Worm (Caenorhabditis elegans) whole organism, L2 larva: ENCODE results near the gene C38C6.3.

Source experiments
- C34F6.9 ChIP-seq: fragments of 150-350 bp; optimal IDR thresholded peaks from 2 replicates; lab custom pipeline; 2014; ENCODE audit warnings: missing biosample characterization, missing genetic modification characterization
- R02D3.7 ChIP-seq: fragments of 150-350 bp; optimal IDR thresholded peaks from 2 replicates; lab custom pipeline; 2014; ENCODE audit warnings: missing biosample characterization, missing genetic modification characterization
- ZK546.5 ChIP-seq: sonication (generic microtip); optimal IDR thresholded peaks from 2 replicates; lab custom pipeline; 2017; ENCODE audit warnings: missing biosample characterization, missing genetic modification characterization
- aly-2 ChIP-seq: fragments of 150-350 bp; optimal IDR thresholded peaks from 2 replicates; lab custom pipeline; 2014; ENCODE audit warnings: missing biosample characterization, missing genetic modification characterization
- ama-1 ChIP-seq: fragments of 150-350 bp; optimal IDR thresholded peaks from 2 replicates; lab custom pipeline; 2018; ENCODE audit warnings: inconsistent platforms
- blmp-1 ChIP-seq: sonication (generic microtip); optimal IDR thresholded peaks from 2 replicates; lab custom pipeline; 2017; ENCODE audit warnings: missing genetic modification characterization, mild to moderate bottlenecking, missing compliant biosample characterization, antibody characterized with exemption, moderate library complexity; ENCODE audit not compliant: insufficient read depth
- ceh-82 ChIP-seq: fragments of 150-350 bp; optimal IDR thresholded peaks from 2 replicates; lab custom pipeline; 2014; ENCODE audit warnings: missing biosample characterization, missing genetic modification characterization
- crh-2 ChIP-seq: sonication (generic microtip); optimal IDR thresholded peaks from 2 replicates; lab custom pipeline; 2017; ENCODE audit warnings: missing biosample characterization, missing genetic modification characterization
- dmd-4 ChIP-seq: sonication (generic microtip); optimal IDR thresholded peaks from 2 replicates; lab custom pipeline; 2017; ENCODE audit warnings: missing biosample characterization, missing genetic modification characterization
- elt-1 ChIP-seq: fragments of 150-350 bp; optimal IDR thresholded peaks from 2 replicates; lab custom pipeline; 2014; ENCODE audit warnings: missing biosample characterization, missing genetic modification characterization
- fos-1 ChIP-seq: fragments of 150-350 bp; optimal IDR thresholded peaks from 2 replicates; lab custom pipeline; 2014; ENCODE audit warnings: missing biosample characterization, missing genetic modification characterization
- lin-11 ChIP-seq: fragments of 150-350 bp; sonication (generic microtip); optimal IDR thresholded peaks from 2 replicates; lab custom pipeline; 2014; ENCODE audit warnings: missing biosample characterization, missing genetic modification characterization, inconsistent platforms, mixed read lengths
- lin-13 ChIP-seq: fragments of 150-350 bp; optimal IDR thresholded peaks from 2 replicates; lab custom pipeline; 2014; ENCODE audit warnings: missing biosample characterization, missing genetic modification reagents, missing genetic modification characterization
- lin-39 ChIP-seq: fragments of 150-350 bp; optimal IDR thresholded peaks from 2 replicates; lab custom pipeline; 2014; ENCODE audit warnings: missing biosample characterization, missing genetic modification reagents, missing genetic modification characterization
- lsy-2 ChIP-seq, 2 experiments: fragments of 150-350 bp in 1 of 2; sonication (generic microtip) in 1 of 2; optimal IDR thresholded peaks; 2 replicates each; lab custom pipeline; 2014 to 2017; ENCODE audit warnings: missing biosample characterization in 2 of 2, missing genetic modification characterization in 2 of 2
- mab-5 ChIP-seq: fragments of 150-350 bp; optimal IDR thresholded peaks from 2 replicates; lab custom pipeline; 2014; ENCODE audit warnings: missing biosample characterization, missing genetic modification characterization
- mdl-1 ChIP-seq, 2 experiments: fragments of 150-350 bp in 1 of 2; sonication (generic microtip) in 1 of 2; optimal IDR thresholded peaks; 2 replicates each; lab custom pipeline; 2017; ENCODE audit warnings: missing biosample characterization in 2 of 2, missing genetic modification characterization in 2 of 2
- nhr-10 ChIP-seq: sonication (generic microtip); optimal IDR thresholded peaks from 2 replicates; lab custom pipeline; 2017; ENCODE audit warnings: missing biosample characterization, missing genetic modification characterization
- nhr-12 ChIP-seq: fragments of 150-350 bp; optimal IDR thresholded peaks from 2 replicates; lab custom pipeline; 2014; ENCODE audit warnings: missing biosample characterization, missing genetic modification characterization
- nhr-129 ChIP-seq: fragments of 150-350 bp; optimal IDR thresholded peaks from 2 replicates; lab custom pipeline; 2014; ENCODE audit warnings: missing biosample characterization, missing genetic modification characterization
- nhr-21 ChIP-seq: fragments of 150-350 bp; optimal IDR thresholded peaks from 2 replicates; lab custom pipeline; 2014; ENCODE audit warnings: missing biosample characterization, missing genetic modification characterization
- nhr-23 ChIP-seq: fragments of 150-350 bp; optimal IDR thresholded peaks from 2 replicates; lab custom pipeline; 2014; ENCODE audit warnings: missing biosample characterization, missing genetic modification reagents, missing genetic modification characterization
- nhr-237 ChIP-seq: fragments of 150-350 bp; optimal IDR thresholded peaks from 2 replicates; lab custom pipeline; 2014; ENCODE audit warnings: missing biosample characterization, missing genetic modification characterization
- nhr-25 ChIP-seq: fragments of 150-350 bp; sonication (generic microtip); optimal IDR thresholded peaks from 3 replicates; lab custom pipeline; 2014; ENCODE audit warnings: missing biosample characterization, missing genetic modification characterization
- nhr-6 ChIP-seq: fragments of 150-350 bp; optimal IDR thresholded peaks from 2 replicates; lab custom pipeline; 2014; ENCODE audit warnings: missing biosample characterization, missing genetic modification characterization
- sma-9 ChIP-seq, 2 experiments: fragments of 150-350 bp in 1 of 2; sonication (generic microtip) in 1 of 2; optimal IDR thresholded peaks; 2 replicates each; lab custom pipeline; 2014 to 2016; ENCODE audit warnings: missing genetic modification characterization in 2 of 2, mild to moderate bottlenecking in 1 of 2, missing biosample characterization in 1 of 2, missing compliant biosample characterization in 1 of 2, missing genetic modification reagents in 1 of 2, moderate library complexity in 1 of 2
- snpc-4 ChIP-seq: fragments of 150-350 bp; optimal IDR thresholded peaks from 2 replicates; lab custom pipeline; 2014; ENCODE audit warnings: missing biosample characterization, missing genetic modification characterization
- unc-39 ChIP-seq: fragments of 150-350 bp; optimal IDR thresholded peaks from 2 replicates; lab custom pipeline; 2014; ENCODE audit warnings: missing biosample characterization, missing genetic modification characterization
- unc-62 ChIP-seq: fragments of 150-350 bp; optimal IDR thresholded peaks from 2 replicates; lab custom pipeline; 2014; ENCODE audit warnings: missing biosample characterization, missing genetic modification reagents, missing genetic modification characterization
- zag-1 ChIP-seq: fragments of 150-350 bp; optimal IDR thresholded peaks from 2 replicates; lab custom pipeline; 2014; ENCODE audit warnings: missing biosample characterization, missing genetic modification characterization
- ztf-1 ChIP-seq: fragments of 200-800 bp; sonication (Bioruptor generic); conservative IDR thresholded peaks from 2 replicates; pipeline ENCODE4 v1.3.6; 2022; ENCODE audit warnings: missing genetic modification characterization, missing compliant biosample characterization
- ztf-4 ChIP-seq: fragments of 150-350 bp; optimal IDR thresholded peaks from 2 replicates; lab custom pipeline; 2014; ENCODE audit warnings: missing biosample characterization, missing genetic modification characterization

C38C6.3 gene

DNA sequence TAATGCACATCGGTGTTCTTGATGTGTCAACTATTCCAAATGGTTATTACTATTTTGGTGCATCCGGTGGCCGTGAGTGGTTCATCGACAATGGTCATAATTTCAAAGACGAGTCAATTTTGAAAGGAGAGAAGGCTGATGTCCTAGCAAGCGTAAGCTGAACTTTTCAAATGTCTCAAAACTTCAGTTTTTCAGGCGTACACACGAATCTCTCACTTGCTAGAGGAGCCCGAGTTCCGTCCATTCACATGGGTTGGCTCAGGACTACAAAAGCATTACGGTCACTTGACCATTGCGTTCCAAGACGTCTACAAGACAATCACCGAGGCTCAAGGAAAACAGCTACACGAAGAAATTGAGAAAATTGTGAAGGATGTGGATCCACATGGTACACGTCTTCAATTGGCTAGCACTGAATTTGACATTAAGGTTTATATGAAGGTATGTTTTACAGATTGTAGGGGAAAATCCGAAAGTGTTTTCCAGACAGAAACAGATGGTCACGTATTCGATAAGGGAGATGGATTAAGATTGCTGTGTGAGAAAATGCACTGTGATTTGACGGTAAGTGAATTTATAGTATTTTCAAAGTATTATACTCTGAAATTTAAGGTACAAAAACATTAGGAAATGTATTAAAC is 23.5 kb upstream of the C38C6.3 start:
- peak; percentile 1 for TF ChIP-seq ama-1
- TF ChIP-seq ztf-1 (GFP tag; lab: Robert Waterston, UW), result no peak

DNA sequence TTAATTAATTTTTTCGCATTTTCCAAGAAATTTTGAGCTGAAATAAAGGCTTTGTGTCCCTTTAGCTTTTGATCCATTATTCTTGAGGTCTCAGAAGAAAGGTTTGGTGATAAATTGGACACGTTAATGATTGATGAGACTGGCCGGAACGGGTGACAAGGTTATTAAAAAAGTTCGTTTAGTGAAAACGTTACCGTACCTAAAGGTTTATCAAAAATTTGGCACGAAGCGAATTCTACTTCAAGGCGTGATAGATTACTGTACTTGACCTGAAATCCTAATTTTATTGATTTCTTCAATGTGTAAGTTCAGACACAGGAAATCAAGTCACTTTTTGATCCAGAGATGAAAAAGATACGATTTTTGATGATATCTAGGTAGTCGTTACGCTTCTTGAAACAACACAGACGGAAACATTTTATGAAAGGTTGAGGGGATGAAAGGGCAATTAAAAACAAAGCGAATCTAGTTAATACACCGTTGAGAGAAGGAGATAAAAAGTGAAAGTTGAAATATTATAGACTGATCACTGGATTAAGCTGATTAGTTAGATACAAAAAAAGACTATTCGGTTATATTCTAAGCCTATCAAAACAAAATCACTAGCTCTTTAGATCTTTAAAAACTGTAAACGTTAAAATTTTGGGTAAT is 22.3 kb upstream of the C38C6.3 start:
- no peak for TF ChIP-seq elt-1 (tag; lab: Kevin White, UChicago)
- no peak for TF ChIP-seq unc-39 (tag; lab: Kevin White, UChicago)
- no peak for TF ChIP-seq zag-1 (tag; lab: Kevin White, UChicago)
- TF ChIP-seq blmp-1 (tag; lab: Kevin White, UChicago), result peak; percentile 60
- TF ChIP-seq lin-13 (GFP tag; lab: Kevin White, UChicago), result no peak
- TF ChIP-seq lsy-2 (tag; optimal IDR thresholded peaks at IDR 0.05; lab: Kevin White, UChicago), result peak in 1 of 2 experiments; percentile 7
- peak; percentile 24 for TF ChIP-seq nhr-21 (tag; lab: Kevin White, UChicago)
- TF ChIP-seq nhr-25 (tag; lab: Kevin White, UChicago), result no peak
- peak; percentile 2 for TF ChIP-seq nhr-129 (tag; lab: Kevin White, UChicago)
- TF ChIP-seq ama-1, result peak; percentile 67
- no peak for TF ChIP-seq fos-1 (tag; lab: Kevin White, UChicago)
- TF ChIP-seq mdl-1 (tag; optimal IDR thresholded peaks at IDR 0.05; lab: Kevin White, UChicago), result no peak

- no peak for TF ChIP-seq lin-39 (tag; lab: Kevin White, UChicago)
- no peak for TF ChIP-seq ceh-82 (tag; lab: Kevin White, UChicago)
- no peak for TF ChIP-seq nhr-25 (tag; lab: Kevin White, UChicago)
- TF ChIP-seq nhr-237 (tag; lab: Kevin White, UChicago), result no peak
- TF ChIP-seq ztf-1 (GFP tag; lab: Robert Waterston, UW), result no peak
- no peak for TF ChIP-seq nhr-10 (tag; lab: Kevin White, UChicago)
- TF ChIP-seq unc-62, result no peak
- no peak for TF ChIP-seq ZK546.5 (tag; lab: Kevin White, UChicago)
- no peak for TF ChIP-seq ztf-4 (tag; lab: Kevin White, UChicago)
- TF ChIP-seq unc-39 (tag; lab: Kevin White, UChicago), result no peak
- no peak for TF ChIP-seq mab-5 (tag; lab: Kevin White, UChicago)
- no peak for TF ChIP-seq zag-1 (tag; lab: Kevin White, UChicago)
- TF ChIP-seq snpc-4 (tag; lab: Kevin White, UChicago), result no peak
These were observed 21.6 kb upstream of the C38C6.3 start for ce11 chrII:14611307-14611706.

DNA sequence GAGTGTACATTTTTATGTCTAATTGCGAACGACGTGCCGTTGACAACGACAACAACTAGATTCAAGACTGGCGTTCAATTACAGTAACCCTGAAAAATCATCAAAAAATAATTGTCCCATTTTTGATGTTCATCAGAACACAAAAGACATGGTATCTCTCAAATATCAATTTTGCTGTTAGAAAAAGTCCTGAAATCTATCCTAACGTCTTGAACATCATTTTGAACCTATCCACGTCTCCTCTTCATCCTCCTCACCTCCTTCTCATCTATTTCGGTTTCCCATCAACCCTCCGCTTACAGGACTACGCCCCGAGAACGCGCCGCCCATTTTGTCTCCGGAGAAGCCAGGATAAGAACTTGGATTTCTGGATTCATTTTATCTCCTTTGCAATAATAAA is 17.2 kb upstream of the C38C6.3 start, which contains the start of gene mltn-9:
Gene mltn-9 (plus strand): TSS at position 301 of the 400 bp plus-strand sequence.
- TF ChIP-seq nhr-10 (tag; lab: Kevin White, UChicago) (no peak), lin-11 (tag; lab: Kevin White, UChicago) (no peak), lin-39 (tag; lab: Kevin White, UChicago) (no peak), elt-1 (tag; lab: Kevin White, UChicago) (no peak), nhr-23 (no peak), crh-2 (tag; lab: Kevin White, UChicago) (no peak), dmd-4 (tag; lab: Kevin White, UChicago) (no peak)

DNA sequence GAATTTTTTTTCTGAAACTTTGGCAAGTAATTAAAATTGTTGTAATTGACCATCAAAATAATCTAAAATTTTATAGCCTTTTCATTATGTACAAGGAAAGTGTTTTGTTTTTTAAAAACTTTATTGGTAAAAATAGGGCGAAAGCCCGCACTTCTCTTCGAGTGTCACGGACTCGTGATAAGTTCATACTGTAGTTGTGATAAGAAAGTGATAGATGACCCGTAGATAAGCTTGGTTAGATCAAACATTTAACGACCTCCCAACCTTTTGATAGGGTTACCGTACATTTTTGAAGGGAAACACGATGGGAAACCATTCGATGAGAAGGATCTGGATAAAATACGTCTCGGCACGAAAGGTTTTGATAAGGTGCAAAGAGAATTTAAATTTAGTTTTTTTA is 16.5 kb upstream of the C38C6.3 start:
- TF ChIP-seq elt-1 (tag; lab: Kevin White, UChicago) (no peak), fos-1 (tag; lab: Kevin White, UChicago) (peak; percentile 27), ama-1 (no peak), nhr-6 (tag; lab: Kevin White, UChicago) (no peak), R02D3.7 (tag; lab: Kevin White, UChicago) (no peak), lsy-2 (tag; optimal IDR thresholded peaks at IDR 0.05; lab: Kevin White, UChicago) (peak in 1 of 2 experiments; percentile 52), C34F6.9 (tag; lab: Kevin White, UChicago) (no peak), nhr-12 (tag; lab: Kevin White, UChicago) (no peak), nhr-25 (tag; lab: Kevin White, UChicago) (peak; percentile 27), aly-2 (tag; lab: Kevin White, UChicago) (no peak), zag-1 (tag; lab: Kevin White, UChicago) (no peak), sma-9 (GFP tag; optimal IDR thresholded peaks at IDR 0.05; lab: Kevin White, UChicago) (no peak), sma-9 (tag; optimal IDR thresholded peaks at IDR 0.05; lab: Kevin White, UChicago) (no peak), blmp-1 (tag; lab: Kevin White, UChicago) (peak; percentile 34), nhr-237 (tag; lab: Kevin White, UChicago) (no peak)
